Fruit fly (Drosophila melanogaster): ENCODE measurements around the gene whe.

whe gene

DNA sequence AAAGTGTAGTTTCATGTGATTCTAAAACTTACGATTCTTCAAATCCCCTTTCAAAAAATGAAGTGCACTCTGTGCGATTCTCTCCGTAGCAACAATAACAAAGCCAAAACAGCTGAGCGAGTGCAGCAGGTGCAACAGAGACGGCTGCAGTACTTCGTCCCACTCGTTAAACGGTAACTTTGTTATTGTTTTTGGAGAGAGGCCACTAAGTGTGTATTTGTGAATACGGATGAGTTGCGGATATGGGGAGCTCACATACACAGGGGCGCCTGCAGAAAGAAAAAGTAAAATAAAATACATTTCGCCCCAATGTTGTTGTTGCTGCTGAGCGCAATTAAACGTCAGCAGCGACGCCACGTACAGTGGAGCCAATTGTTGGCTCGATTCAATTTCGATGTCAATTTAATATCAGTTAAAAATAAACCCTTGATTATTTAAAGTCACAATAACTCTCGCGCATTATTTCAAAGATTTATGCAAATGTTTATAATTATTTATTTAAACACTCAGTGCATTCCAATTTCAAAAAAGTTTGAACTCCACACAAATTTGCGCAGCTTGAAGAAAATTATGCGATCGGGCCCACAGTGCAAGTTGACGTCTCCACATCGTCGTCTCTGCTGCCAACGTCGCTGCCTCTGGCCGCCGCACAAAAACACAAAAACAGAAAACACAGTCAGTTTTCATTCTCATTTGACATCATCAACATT lies 35.1 kb downstream of the whe start (continued):
- TF ChIP-seq Nf-YC (tag; optimal IDR thresholded peaks at IDR 0.05), result peak; percentile 93
- TF ChIP-seq CG11398 (GFP tag; optimal IDR thresholded peaks at IDR 0.05), result peak; percentile 87
- peak; percentile 91 for TF ChIP-seq CG8281 (tag; optimal IDR thresholded peaks at IDR 0.05)
- no peak for TF ChIP-seq hbn (GFP tag; IDR thresholded peaks at IDR 0.05; ENCODE audit: partially characterized antibody)
- TF ChIP-seq shn (GFP tag; optimal IDR thresholded peaks at IDR 0.05), result peak; percentile 93
- TF ChIP-seq tgo (GFP tag; IDR thresholded peaks at IDR 0.05), result peak; percentile 97
- peak; percentile 99 for TF ChIP-seq Sox100B (GFP tag; optimal IDR thresholded peaks at IDR 0.05)
- TF ChIP-seq peb (GFP tag; IDR thresholded peaks at IDR 0.05), result peak; percentile 95
- peak; percentile 96 for TF ChIP-seq CG12744 (GFP tag; optimal IDR thresholded peaks at IDR 0.05)
- peak; percentile 95 for TF ChIP-seq Side (GFP tag; optimal IDR thresholded peaks at IDR 0.05)
- TF ChIP-seq corto (GFP tag; optimal IDR thresholded peaks at IDR 0.05), result peak; percentile 95
- TF ChIP-seq gem (tag; optimal IDR thresholded peaks at IDR 0.05), result peak; percentile 99
- TF ChIP-seq CG8944 (GFP tag; optimal IDR thresholded peaks at IDR 0.05), result peak; percentile 92
- TF ChIP-seq E2f2 (GFP tag; IDR thresholded peaks at IDR 0.05), result peak; percentile 82
- peak; percentile 26 for TF ChIP-seq BEAF-32 (GFP tag; optimal IDR thresholded peaks at IDR 0.05)
- peak; percentile 86 for TF ChIP-seq Nf-YB (GFP tag; optimal IDR thresholded peaks at IDR 0.05)
- peak; percentile 97 for TF ChIP-seq phol (tag; optimal IDR thresholded peaks at IDR 0.05)
- TF ChIP-seq Awh (GFP tag; IDR thresholded peaks at IDR 0.05), result peak; percentile 94
- TF ChIP-seq CG2129 (GFP tag; IDR thresholded peaks at IDR 0.05; ENCODE audit: partially characterized antibody), result no peak
- peak; percentile 87 for TF ChIP-seq dm (GFP tag; optimal IDR thresholded peaks at IDR 0.05)
- TF ChIP-seq CG33557 (GFP tag; optimal IDR thresholded peaks at IDR 0.05), result peak; percentile 95
- TF ChIP-seq CG17568 (GFP tag; optimal IDR thresholded peaks at IDR 0.05), result peak; percentile 95
- peak; percentile 95 for TF ChIP-seq twi (tag; optimal IDR thresholded peaks at IDR 0.05)
- TF ChIP-seq CG7839 (tag; optimal IDR thresholded peaks at IDR 0.05), result peak; percentile 99
- TF ChIP-seq otp (GFP tag; IDR thresholded peaks at IDR 0.05), result peak; percentile 86; the same call in 2 of the 3 replicates
- TF ChIP-seq ac (GFP tag; optimal IDR thresholded peaks at IDR 0.05), result peak; percentile 91
- TF ChIP-seq tll (GFP tag; optimal IDR thresholded peaks at IDR 0.05), result peak in 1 of 2 experiments; percentile 47
- TF ChIP-seq Rfx (GFP tag; IDR thresholded peaks at IDR 0.05), result peak; percentile 98
- TF ChIP-seq dmrt99B (tag; optimal IDR thresholded peaks at IDR 0.05), result peak; percentile 99
- peak; percentile 93 for TF ChIP-seq CG4730 (GFP tag; IDR thresholded peaks at IDR 0.05)
- peak; percentile 90 for TF ChIP-seq ERR (GFP tag; optimal IDR thresholded peaks at IDR 0.05)
- TF ChIP-seq CHES-1-like (GFP tag; optimal IDR thresholded peaks at IDR 0.05), result peak; percentile 93
- TF ChIP-seq Oaz (GFP tag; IDR thresholded peaks at IDR 0.05), result peak; percentile 97
- no peak for TF ChIP-seq CG8478 (optimal IDR thresholded peaks at IDR 0.05)
- peak; percentile 94 for TF ChIP-seq Lhr (GFP tag; optimal IDR thresholded peaks at IDR 0.05)
- peak; percentile 90 for TF ChIP-seq zen (tag; optimal IDR thresholded peaks at IDR 0.05)
- TF ChIP-seq C15 (GFP tag; IDR thresholded peaks at IDR 0.05), result peak; percentile 89
- peak; percentile 92 for TF ChIP-seq CG31224 (GFP tag; IDR thresholded peaks at IDR 0.05)
- peak; percentile 94 for TF ChIP-seq dmrt11E (tag; optimal IDR thresholded peaks at IDR 0.05)
- peak; percentile 96 for TF ChIP-seq kni (GFP tag; optimal IDR thresholded peaks at IDR 0.05)
- TF ChIP-seq ranshi (GFP tag; IDR thresholded peaks at IDR 0.05), result peak; percentile 96
- TF ChIP-seq chif (GFP tag; optimal IDR thresholded peaks at IDR 0.05), result peak; percentile 93 to 96
- peak; percentile 95 for TF ChIP-seq CG6765 (GFP tag; optimal IDR thresholded peaks at IDR 0.05)
- peak; percentile 97 for TF ChIP-seq mirr (GFP tag; optimal IDR thresholded peaks at IDR 0.05)
- peak; percentile 95 for TF ChIP-seq CG7372 (GFP tag; IDR thresholded peaks at IDR 0.05)
- no peak for TF ChIP-seq pan (optimal IDR thresholded peaks at IDR 0.05)
- peak in 1 of 2 experiments; percentile 97 for TF ChIP-seq pan (GFP tag; optimal IDR thresholded peaks at IDR 0.05 in 1 of 2, IDR thresholded peaks at IDR 0.05 in 1 of 2)
- TF ChIP-seq CG1602 (GFP tag; optimal IDR thresholded peaks at IDR 0.05), result peak; percentile 95
- peak; percentile 84 for TF ChIP-seq sens-2 (GFP tag; IDR thresholded peaks at IDR 0.05)
- peak; percentile 97 for TF ChIP-seq Ptx1 (GFP tag; IDR thresholded peaks at IDR 0.05)

Measured in whole organism, embryonic.